Fruit fly (Drosophila melanogaster): ENCODE measurements around the gene CG2656.

The CG2656 gene

DNA sequence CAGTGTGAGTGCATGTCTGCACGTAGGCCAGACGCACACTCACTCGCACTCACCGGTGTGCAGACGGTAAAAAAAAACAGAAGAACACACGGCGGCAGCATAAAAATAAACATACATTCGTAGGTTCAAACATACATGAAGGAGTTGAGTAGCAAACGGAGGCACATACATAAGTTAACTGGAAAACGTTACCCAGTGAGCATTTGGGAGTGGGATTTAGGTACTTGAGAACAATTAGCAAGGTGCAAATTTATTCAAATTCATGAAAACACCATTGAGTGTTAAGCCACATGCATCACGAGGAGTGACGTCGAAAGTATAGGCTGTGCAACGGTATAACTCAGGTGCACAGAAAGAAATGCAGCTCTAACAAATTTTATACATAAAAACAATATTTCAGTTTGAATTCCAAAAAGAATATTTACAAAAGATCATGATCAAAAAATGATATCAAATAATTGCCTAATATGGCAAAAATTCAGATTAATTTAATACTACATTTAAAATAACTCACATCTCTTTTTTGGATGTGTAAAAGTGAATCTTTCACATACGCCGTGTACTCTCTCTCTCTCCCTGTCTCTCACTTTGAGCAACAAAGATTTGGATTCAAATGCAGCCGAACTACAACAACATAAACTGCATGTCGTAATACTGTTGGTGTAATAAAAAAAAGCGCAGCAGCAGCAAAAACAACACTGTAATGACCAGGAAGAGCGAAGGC, 35.8 kb upstream of the CG2656 start (continued):
- no peak for TF ChIP-seq CG5953 (GFP tag; IDR thresholded peaks at IDR 0.05)
- peak; percentile 96 for TF ChIP-seq tin (GFP tag; optimal IDR thresholded peaks at IDR 0.05)
- TF ChIP-seq wdn (GFP tag; IDR thresholded peaks at IDR 0.05), result no peak
- TF ChIP-seq CG16863 (GFP tag; optimal IDR thresholded peaks at IDR 0.05), result peak; percentile 91
- no peak for TF ChIP-seq Rx (GFP tag; IDR thresholded peaks at IDR 0.05)
- TF ChIP-seq CG3163 (GFP tag; optimal IDR thresholded peaks at IDR 0.05), result peak; percentile 68
- TF ChIP-seq dpn (GFP tag; optimal IDR thresholded peaks at IDR 0.05), result peak; percentile 88 to 94
- TF ChIP-seq CG6683 (GFP tag; optimal IDR thresholded peaks at IDR 0.05), result peak; percentile 63
- TF ChIP-seq vvl (GFP tag; IDR thresholded peaks at IDR 0.05), result no peak
- TF ChIP-seq so (GFP tag; IDR thresholded peaks at IDR 0.05), result no peak
- TF ChIP-seq Fer2 (tag; optimal IDR thresholded peaks at IDR 0.05), result peak; percentile 63
- no peak for TF ChIP-seq ftz-f1 (GFP tag; optimal IDR thresholded peaks at IDR 0.05)
- TF ChIP-seq CG13775 (GFP tag; optimal IDR thresholded peaks at IDR 0.05), result peak; percentile 94
- peak; percentile 93 for TF ChIP-seq Mes4 (GFP tag; optimal IDR thresholded peaks at IDR 0.05)
- TF ChIP-seq cwo (GFP tag; optimal IDR thresholded peaks at IDR 0.05), result peak; percentile 69
- TF ChIP-seq Dad (GFP tag; optimal IDR thresholded peaks at IDR 0.05), result peak; percentile 87
- TF ChIP-seq croc (GFP tag; conservative IDR thresholded peaks at IDR 0.05), result peak; percentile 97
- peak; percentile 99 for TF ChIP-seq dmrt11E (tag; optimal IDR thresholded peaks at IDR 0.05)
- no peak for TF ChIP-seq CG11085 (GFP tag; IDR thresholded peaks at IDR 0.05)
- TF ChIP-seq tap (tag; optimal IDR thresholded peaks at IDR 0.05), result peak; percentile 98
- TF ChIP-seq Atf-2 (GFP tag; optimal IDR thresholded peaks at IDR 0.05), result peak; percentile 94
- TF ChIP-seq CG10366 (GFP tag; IDR thresholded peaks at IDR 0.05), result no peak
- peak; percentile 95 for TF ChIP-seq NC2β (GFP tag; optimal IDR thresholded peaks at IDR 0.05)
- TF ChIP-seq Bteb2 (GFP tag; optimal IDR thresholded peaks at IDR 0.05), result peak; percentile 84
- peak; percentile 98 for TF ChIP-seq phol (tag; optimal IDR thresholded peaks at IDR 0.05)
- peak; percentile 98 for TF ChIP-seq CG14710 (tag; optimal IDR thresholded peaks at IDR 0.05)
- TF ChIP-seq CG1024 (GFP tag; IDR thresholded peaks at IDR 0.05), result no peak
- TF ChIP-seq Side (GFP tag; optimal IDR thresholded peaks at IDR 0.05), result peak; percentile 84
- peak; percentile 98 for TF ChIP-seq Blimp-1 (GFP tag; optimal IDR thresholded peaks at IDR 0.05)
- no peak for TF ChIP-seq Taf1 (GFP tag; IDR thresholded peaks at IDR 0.05)
- peak; percentile 97 for TF ChIP-seq Oli (tag; optimal IDR thresholded peaks at IDR 0.05)
- no peak for TF ChIP-seq otp (GFP tag; IDR thresholded peaks at IDR 0.05)
- peak; percentile 93 for TF ChIP-seq CG12659 (GFP tag; optimal IDR thresholded peaks at IDR 0.05)
- TF ChIP-seq Ets97D (GFP tag; optimal IDR thresholded peaks at IDR 0.05), result peak; percentile 66
- no peak for TF ChIP-seq Atf6 (GFP tag; IDR thresholded peaks at IDR 0.05)
- TF ChIP-seq Bgb (GFP tag; IDR thresholded peaks at IDR 0.05; ENCODE audit: partially characterized antibody), result no peak
- peak; percentile 91 for TF ChIP-seq bcd (GFP tag; optimal IDR thresholded peaks at IDR 0.05)
- TF ChIP-seq tup (GFP tag; optimal IDR thresholded peaks at IDR 0.05), result peak; percentile 63
- TF ChIP-seq CG1647 (GFP tag; optimal IDR thresholded peaks at IDR 0.05), result peak; percentile 82
- TF ChIP-seq CG15011 (GFP tag; optimal IDR thresholded peaks at IDR 0.05), result peak; percentile 87
- peak; percentile 93 for TF ChIP-seq CG5245 (GFP tag; optimal IDR thresholded peaks at IDR 0.05)
- TF ChIP-seq lab (GFP tag; optimal IDR thresholded peaks at IDR 0.05), result peak; percentile 85
- no peak for TF ChIP-seq Dll (GFP tag; IDR thresholded peaks at IDR 0.05; ENCODE audit: partially characterized antibody)
- TF ChIP-seq Oaz (GFP tag; IDR thresholded peaks at IDR 0.05), result no peak
- peak; percentile 97 for TF ChIP-seq CG13424 (tag; optimal IDR thresholded peaks at IDR 0.05)
- TF ChIP-seq CG1602 (GFP tag; optimal IDR thresholded peaks at IDR 0.05), result peak; percentile 96
- peak; percentile 4 for TF ChIP-seq p53 (GFP tag; optimal IDR thresholded peaks at IDR 0.05)
- no peak for TF ChIP-seq CG3847 (GFP tag; IDR thresholded peaks at IDR 0.05)
- peak; percentile 98 for TF ChIP-seq CG8924 (tag; optimal IDR thresholded peaks at IDR 0.05)
- TF ChIP-seq Vsx1 (GFP tag; optimal IDR thresholded peaks at IDR 0.05), result peak; percentile 70
